Worm (Caenorhabditis elegans) whole organism, late embryonic: ENCODE results near the gene ifc-1.

Experiments
- K09A11.1 ChIP-seq: sonication (generic microtip); optimal IDR thresholded peaks from 2 replicates; lab custom pipeline; 2017; ENCODE audit warnings: antibody characterized with exemption, mild to moderate bottlenecking, missing genetic modification characterization, missing compliant biosample characterization; ENCODE audit not compliant: insufficient read depth
- T23F11.4 ChIP-seq: fragments of 200-800 bp; sonication (Bioruptor generic); optimal IDR thresholded peaks from 2 replicates; lab custom pipeline; 2018; ENCODE audit warnings: mild to moderate bottlenecking, missing genetic modification characterization, missing compliant biosample characterization
- ahr-1 ChIP-seq: sonication (generic microtip); optimal IDR thresholded peaks from 2 replicates; lab custom pipeline; 2016; ENCODE audit warnings: missing genetic modification characterization, missing compliant biosample characterization
- ama-1 ChIP-seq: fragments of 150-350 bp; optimal IDR thresholded peaks from 2 replicates; lab custom pipeline; 2014
- dmd-4 ChIP-seq: sonication (generic microtip); optimal IDR thresholded peaks from 2 replicates; lab custom pipeline; 2016; ENCODE audit warnings: borderline replicate concordance, missing genetic modification characterization, missing compliant biosample characterization
- fkh-6 ChIP-seq: sonication (generic microtip); optimal IDR thresholded peaks from 2 replicates; lab custom pipeline; 2016; ENCODE audit warnings: missing genetic modification characterization, missing compliant biosample characterization
- hlh-15 ChIP-seq: sonication (generic microtip); optimal IDR thresholded peaks from 2 replicates; lab custom pipeline; 2016; ENCODE audit warnings: missing genetic modification characterization, missing compliant biosample characterization
- nfya-1 ChIP-seq: sonication (generic microtip); optimal IDR thresholded peaks from 2 replicates; lab custom pipeline; 2017; ENCODE audit warnings: missing genetic modification characterization, mild to moderate bottlenecking, missing compliant biosample characterization, antibody characterized with exemption, moderate library complexity
- odd-2 ChIP-seq: sonication (generic microtip); optimal IDR thresholded peaks from 2 replicates; lab custom pipeline; 2017; ENCODE audit warnings: antibody characterized with exemption, mild to moderate bottlenecking, missing genetic modification characterization, missing compliant biosample characterization
- pat-9 ChIP-seq: fragments of 200-800 bp; sonication (Bioruptor generic); optimal IDR thresholded peaks from 2 replicates; lab custom pipeline; 2018; ENCODE audit warnings: mild to moderate bottlenecking, missing genetic modification characterization, moderate library complexity, missing compliant biosample characterization
- pha-4 ChIP-seq: fragments of 150-350 bp; optimal IDR thresholded peaks from 2 replicates; lab custom pipeline; 2018; ENCODE audit warnings: missing biosample characterization, missing genetic modification reagents, missing genetic modification characterization
- rnt-1 ChIP-seq: sonication (generic microtip); optimal IDR thresholded peaks from 2 replicates; lab custom pipeline; 2016; ENCODE audit warnings: missing genetic modification characterization, missing compliant biosample characterization
- syd-9 ChIP-seq: sonication (generic microtip); optimal IDR thresholded peaks from 2 replicates; lab custom pipeline; 2016; ENCODE audit warnings: mild to moderate bottlenecking, missing genetic modification characterization, moderate library complexity, missing compliant biosample characterization
- tbx-2 ChIP-seq: sonication (generic microtip); optimal IDR thresholded peaks from 2 replicates; lab custom pipeline; 2016; ENCODE audit warnings: missing genetic modification characterization, missing compliant biosample characterization

DNA sequence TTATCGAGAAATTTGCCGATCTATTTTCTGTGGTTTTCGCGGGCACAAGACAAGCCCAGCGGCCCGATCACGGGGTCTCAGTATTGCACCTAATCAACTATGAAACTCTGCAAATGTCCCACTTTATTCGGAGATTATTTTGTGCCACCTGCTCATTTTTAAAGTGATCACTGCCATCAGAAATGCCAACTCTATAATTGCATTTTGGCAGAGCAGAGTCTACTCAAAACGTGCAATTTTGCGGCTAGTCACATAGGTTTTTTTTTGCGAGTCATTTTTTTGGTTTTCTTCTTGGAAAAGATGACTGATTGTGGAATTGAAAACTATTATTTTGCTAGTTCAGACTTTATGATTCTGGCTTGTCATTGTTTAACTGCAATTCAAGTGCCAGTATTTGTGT, 16.3 kb upstream of the ifc-1 start, which contains the start of gene srh-240:
- TF ChIP-seq T23F11.4 (no peak), K09A11.1 (no peak), tbx-2 (tag; lab: Kevin White, UChicago) (no peak), pha-4 (no peak), pat-9 (tag; lab: Kevin White, UChicago) (no peak), dmd-4 (tag; lab: Kevin White, UChicago) (no peak), nfya-1 (tag; lab: Kevin White, UChicago) (no peak), fkh-6 (tag; lab: Kevin White, UChicago) (no peak), hlh-15 (tag; lab: Kevin White, UChicago) (no peak), rnt-1 (no peak), odd-2 (tag; lab: Kevin White, UChicago) (no peak), ama-1 (lab: Kevin White, UChicago) (no peak), ahr-1 (tag; lab: Kevin White, UChicago) (no peak), syd-9 (tag; lab: Kevin White, UChicago) (no peak)
